Worm (Caenorhabditis elegans) whole organism, early embryonic: ENCODE measurements around the gene dph-1.

ENCODE experiments used
- F13C5.2 ChIP-seq: sonication (generic microtip); optimal IDR thresholded peaks from 2 replicates; lab custom pipeline; 2017; ENCODE audit warnings: mild to moderate bottlenecking, missing genetic modification characterization, inconsistent platforms, missing compliant biosample characterization
- ama-1 ChIP-seq: fragments of 150-350 bp; optimal IDR thresholded peaks from 2 replicates; lab custom pipeline; 2014
- hmg-4 ChIP-seq: fragments of 200-800 bp; sonication (Bioruptor generic); optimal IDR thresholded peaks from 2 replicates; lab custom pipeline; 2018; ENCODE audit warnings: mild to moderate bottlenecking, missing genetic modification characterization, missing compliant biosample characterization

DNA sequence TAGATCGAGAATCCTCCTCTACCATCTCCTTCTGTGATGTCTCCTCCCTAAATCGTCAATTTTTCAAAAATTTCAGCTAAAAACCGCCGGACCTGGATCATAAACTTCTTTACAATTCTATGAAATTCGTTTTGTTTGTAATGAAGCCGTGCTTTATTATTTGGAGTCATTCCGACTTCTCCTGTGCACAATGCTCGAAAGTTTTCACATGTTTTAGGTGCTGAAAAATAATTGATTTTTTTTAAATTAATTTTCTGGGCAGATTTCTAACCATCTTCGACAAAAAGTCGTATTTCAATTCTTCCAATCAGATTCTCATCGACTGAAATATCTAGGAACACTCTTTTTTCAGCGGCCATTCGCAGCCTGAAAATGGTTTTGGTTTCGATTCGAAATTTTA lies 7.4 kb upstream of the dph-1 start, which contains the start of gene cyn-9:
- TF ChIP-seq hmg-4 (GFP tag; lab: Kevin White, UChicago) (no peak), ama-1 (lab: Kevin White, UChicago) (no peak), F13C5.2 (no peak)
